Worm (Caenorhabditis elegans) whole organism, L3 larva: ENCODE measurements around the gene T18D3.6.

Experiments used
- aly-2 ChIP-seq: fragments of 150-350 bp; optimal IDR thresholded peaks from 2 replicates; lab custom pipeline; 2014; ENCODE audit warnings: missing biosample characterization, missing genetic modification characterization
- ceh-9 ChIP-seq: sonication (generic microtip); optimal IDR thresholded peaks from 2 replicates; lab custom pipeline; 2018; ENCODE audit warnings: missing biosample characterization, missing genetic modification characterization
- egl-5 ChIP-seq: fragments of 150-350 bp; optimal IDR thresholded peaks from 2 replicates; lab custom pipeline; 2017; ENCODE audit warnings: missing biosample characterization, missing genetic modification reagents, missing genetic modification characterization, inconsistent platforms
- nhr-12 ChIP-seq: fragments of 150-350 bp; optimal IDR thresholded peaks from 2 replicates; lab custom pipeline; 2014; ENCODE audit warnings: missing biosample characterization, missing genetic modification characterization
- nhr-237 ChIP-seq: fragments of 150-350 bp; optimal IDR thresholded peaks from 2 replicates; lab custom pipeline; 2014; ENCODE audit warnings: missing biosample characterization, missing genetic modification characterization
- nhr-25 ChIP-seq: sonication (generic microtip); optimal IDR thresholded peaks from 2 replicates; lab custom pipeline; 2017; ENCODE audit warnings: missing biosample characterization, missing genetic modification characterization
- ztf-11 ChIP-seq: fragments of 150-350 bp; optimal IDR thresholded peaks from 2 replicates; lab custom pipeline; 2014; ENCODE audit warnings: missing biosample characterization, missing genetic modification characterization
- ztf-4 ChIP-seq: fragments of 150-350 bp; optimal IDR thresholded peaks from 2 replicates; lab custom pipeline; 2014; ENCODE audit warnings: missing biosample characterization, missing genetic modification characterization

DNA sequence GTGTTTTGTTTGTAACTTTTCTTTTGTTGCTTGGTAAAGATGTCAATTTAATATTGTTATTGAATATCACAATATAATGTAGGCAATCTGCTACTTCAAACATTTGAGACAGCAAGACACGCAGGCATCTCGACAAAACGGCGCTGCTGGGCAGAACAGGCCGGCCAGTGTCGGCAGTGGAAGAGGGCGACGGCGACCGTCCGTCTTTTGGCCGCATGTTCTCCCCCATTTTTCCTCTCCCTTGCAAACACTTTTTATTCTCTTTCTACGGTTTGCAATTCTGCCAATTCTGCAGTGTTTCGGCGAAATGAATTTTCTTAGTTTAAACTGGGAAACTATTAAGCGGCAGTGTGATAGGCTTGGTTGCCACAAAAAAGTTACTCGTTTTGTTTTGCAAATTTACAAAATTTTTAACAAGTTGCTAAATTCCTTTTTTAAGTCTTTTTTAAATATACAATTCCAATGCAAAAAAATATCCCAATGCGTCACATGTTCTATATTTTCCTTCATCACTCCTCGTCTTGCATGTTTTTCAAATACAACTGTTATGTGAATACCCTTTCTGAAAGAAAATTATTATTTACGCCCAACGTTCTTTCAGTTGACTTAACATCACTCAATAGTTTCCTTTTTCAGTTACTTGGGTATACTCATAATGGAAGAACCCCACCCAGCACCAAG, at the start of gene T18D3.6:
- no peak for TF ChIP-seq ztf-11 (tag; lab: Kevin White, UChicago)
- TF ChIP-seq nhr-237 (tag; lab: Kevin White, UChicago) = no peak
- TF ChIP-seq nhr-12 (tag; lab: Kevin White, UChicago) = no peak
- no peak for TF ChIP-seq nhr-25 (tag; lab: Kevin White, UChicago)
- no peak for TF ChIP-seq ceh-9 (tag; lab: Kevin White, UChicago)
- no peak for TF ChIP-seq ztf-4 (tag; lab: Kevin White, UChicago)
- no peak for TF ChIP-seq aly-2 (tag; lab: Kevin White, UChicago)
- no peak for TF ChIP-seq egl-5 (tag; lab: Kevin White, UChicago)
